Fruit fly (Drosophila melanogaster): ENCODE measurements around the gene CG31668.

DNA sequence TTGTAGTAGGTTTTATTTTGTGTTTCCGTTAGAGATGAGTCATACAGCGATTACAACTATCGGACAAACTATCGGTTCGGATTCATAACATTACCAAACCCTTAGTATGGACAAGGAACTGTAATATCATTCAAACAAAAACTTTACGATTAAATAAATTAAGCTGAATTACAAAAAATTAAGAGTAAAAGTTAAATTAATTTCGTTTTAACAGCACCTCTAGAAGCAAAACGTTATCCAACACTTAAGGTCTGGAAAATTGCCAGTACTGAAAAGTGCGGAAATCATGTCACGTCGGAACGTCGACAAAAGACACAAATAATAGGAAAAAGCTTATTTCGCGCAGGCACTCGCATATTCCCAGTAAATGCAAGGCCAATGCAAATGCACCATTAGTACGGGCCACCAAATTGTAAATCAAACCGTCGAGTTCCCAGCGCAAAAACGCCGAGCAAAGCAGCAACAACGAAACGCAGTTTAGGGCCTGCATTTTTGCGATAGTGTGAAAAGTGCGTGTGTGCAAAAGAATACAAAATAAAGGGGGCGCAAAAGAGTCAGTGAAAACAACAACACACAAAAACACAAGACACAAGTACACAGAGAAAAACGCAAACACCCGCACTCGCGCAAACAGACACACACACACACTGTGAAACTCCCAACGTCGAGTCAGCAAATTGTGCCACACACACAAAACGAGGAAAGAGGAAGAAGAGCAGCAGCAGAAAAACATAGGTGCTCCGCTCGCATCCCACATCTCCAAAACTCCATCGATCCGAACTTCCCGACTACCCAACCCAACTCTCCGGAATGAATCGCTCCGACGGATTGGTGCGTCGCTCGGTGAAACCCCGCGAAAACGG is 20.5 kb upstream of the CG31668 start, which contains the start of the genes CG15387 and sau:
- peak; percentile 93 for TF ChIP-seq tj (GFP tag; optimal IDR thresholded peaks at IDR 0.05)
- peak; percentile 96 for TF ChIP-seq CG1620 (GFP tag; optimal IDR thresholded peaks at IDR 0.05)
- peak; percentile 87 for TF ChIP-seq Clk (GFP tag; optimal IDR thresholded peaks at IDR 0.05)
- peak; percentile 97 for TF ChIP-seq kay (GFP tag; ENCODE audit: borderline replicate concordance)
- peak; percentile 96 for TF ChIP-seq CG5204 (GFP tag; optimal IDR thresholded peaks at IDR 0.05)
- TF ChIP-seq cic (GFP tag; optimal IDR thresholded peaks at IDR 0.05), result peak; percentile 62
- no peak for TF ChIP-seq cnc (optimal IDR thresholded peaks at IDR 0.05)
